Worm (Caenorhabditis elegans) whole organism, mixed stage, embryonic: ENCODE data around the gene ssp-34.

ENCODE experiments used
- hlh-1 ChIP-seq: fragments of 150-350 bp; optimal IDR thresholded peaks from 2 replicates; lab custom pipeline; 2014; ENCODE audit warnings: missing biosample characterization, missing genetic modification reagents, missing genetic modification characterization
- unc-39 ChIP-seq: fragments of 150-350 bp; optimal IDR thresholded peaks from 2 replicates; lab custom pipeline; 2014; ENCODE audit warnings: missing biosample characterization, missing genetic modification characterization

DNA sequence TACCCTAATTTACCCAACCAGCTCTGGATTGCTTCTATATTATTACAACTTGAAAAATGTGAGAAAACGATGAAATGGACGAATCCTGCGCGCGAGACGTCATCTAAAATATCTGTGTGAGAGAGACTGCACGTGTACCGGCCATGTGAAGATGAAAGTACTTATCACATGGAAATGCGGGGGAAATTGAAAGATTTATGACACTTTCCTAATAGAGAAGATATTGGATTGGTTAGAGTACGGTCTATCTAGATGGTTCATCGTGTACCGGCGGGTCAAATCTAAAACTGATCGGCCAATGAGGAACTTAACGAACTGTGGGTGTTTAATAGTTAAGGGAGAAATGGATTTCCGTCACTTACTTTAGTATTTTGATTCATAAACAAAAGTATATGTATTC lies 43.6 kb upstream of the ssp-34 start:
- no peak for TF ChIP-seq unc-39
- TF ChIP-seq hlh-1: no peak
